Fruit fly (Drosophila melanogaster): ENCODE results near the gene CG13385.

dm6 chr2L:8365701-8366643 is 30.5 kb upstream of the CG13385 start, which contains the start of gene Pp2A-29B:
- TF ChIP-seq CG5204 (GFP tag; optimal IDR thresholded peaks at IDR 0.05) (no peak), CG7101 (tag; optimal IDR thresholded peaks at IDR 0.05) (peak; percentile 45), Hr96 (GFP tag; optimal IDR thresholded peaks at IDR 0.05) (peak; percentile 45), Clk (GFP tag; optimal IDR thresholded peaks at IDR 0.05) (no peak), Crg-1 (GFP tag; optimal IDR thresholded peaks at IDR 0.05) (peak; percentile 72), ovo (GFP tag; optimal IDR thresholded peaks at IDR 0.05) (peak; percentile 58), toe (GFP tag; optimal IDR thresholded peaks at IDR 0.05) (peak; percentile 86), kay (GFP tag; ENCODE audit: borderline replicate concordance) (peak; percentile 66), tj (GFP tag; optimal IDR thresholded peaks at IDR 0.05) (peak; percentile 34), CG14711 (tag; optimal IDR thresholded peaks at IDR 0.05) (peak; percentile 10), CG1620 (GFP tag; optimal IDR thresholded peaks at IDR 0.05) (peak; percentile 60)
